Worm (Caenorhabditis elegans) whole organism, L4 larva: ENCODE data around the gene Y38F2AR.12.

Source experiments
- F10B5.3 ChIP-seq: sonication (generic microtip); optimal IDR thresholded peaks from 2 replicates; lab custom pipeline; 2016; ENCODE audit warnings: mild to moderate bottlenecking, missing genetic modification characterization, missing compliant biosample characterization
- T20F7.1 ChIP-seq: fragments of 200-800 bp; sonication (Bioruptor generic); optimal IDR thresholded peaks from 2 replicates; lab custom pipeline; 2018; ENCODE audit warnings: mild to moderate bottlenecking, missing genetic modification characterization, missing compliant biosample characterization
- T26A8.4 ChIP-seq: fragments of 200-800 bp; sonication (Bioruptor generic); IDR thresholded peaks from 2 replicates; pipeline ENCODE4 v1.3.6; 2022; ENCODE audit warnings: missing genetic modification characterization, missing compliant biosample characterization
- Y48G9A.11 ChIP-seq: fragments of 200-800 bp; sonication (Bioruptor generic); IDR thresholded peaks from 2 replicates; pipeline ENCODE4 v1.3.6; 2022; ENCODE audit warnings: missing genetic modification reagents, missing genetic modification characterization, missing compliant biosample characterization
- Y5F2A.4 ChIP-seq: fragments of 200-800 bp; sonication (Bioruptor generic); optimal IDR thresholded peaks from 2 replicates; lab custom pipeline; 2018; ENCODE audit warnings: mild to moderate bottlenecking, missing genetic modification characterization, missing compliant biosample characterization
- Y75B8A.6 ChIP-seq: fragments of 200-800 bp; sonication (Bioruptor generic); IDR thresholded peaks from 2 replicates; pipeline ENCODE4 v1.3.6; 2022; ENCODE audit warnings: missing genetic modification reagents, missing genetic modification characterization, missing compliant biosample characterization
- ZK337.2 ChIP-seq: fragments of 200-800 bp; sonication (Bioruptor generic); IDR thresholded peaks from 2 replicates; pipeline ENCODE4 v1.3.6; 2022; ENCODE audit warnings: missing genetic modification reagents, missing genetic modification characterization, missing compliant biosample characterization
- ZK546.5 ChIP-seq, 2 experiments: sonication (generic microtip); optimal IDR thresholded peaks; 2 replicates each; lab custom pipeline; 2017; ENCODE audit warnings: missing biosample characterization in 2 of 2, missing genetic modification characterization in 2 of 2
- aha-1 ChIP-seq: fragments of 150-350 bp; peaks from one replicate; lab custom pipeline; 2014; ENCODE audit warnings: missing biosample characterization, missing genetic modification characterization
- aly-2 ChIP-seq: sonication (generic microtip); optimal IDR thresholded peaks from 2 replicates; lab custom pipeline; 2018; ENCODE audit warnings: missing biosample characterization, missing genetic modification characterization
- arid-1 ChIP-seq: fragments of 200-800 bp; sonication (Bioruptor generic); conservative IDR thresholded peaks from 2 replicates; pipeline ENCODE4 v1.3.6; 2022; ENCODE audit warnings: missing genetic modification reagents, missing genetic modification characterization, missing compliant biosample characterization
- ceh-20 ChIP-seq: fragments of 200-800 bp; sonication (Bioruptor generic); IDR thresholded peaks from 2 replicates; pipeline ENCODE4 v1.3.6; 2022; ENCODE audit warnings: missing genetic modification reagents, missing genetic modification characterization, missing compliant biosample characterization
- ceh-28 ChIP-seq: fragments of 150-350 bp; optimal IDR thresholded peaks from 2 replicates; lab custom pipeline; 2014; ENCODE audit warnings: missing biosample characterization, missing genetic modification reagents, missing genetic modification characterization
- ceh-82 ChIP-seq: sonication (generic microtip); optimal IDR thresholded peaks from 2 replicates; lab custom pipeline; 2017; ENCODE audit warnings: missing biosample characterization, missing genetic modification characterization
- ces-1 ChIP-seq: fragments of 150-350 bp; sonication (generic microtip); optimal IDR thresholded peaks from 4 replicates; lab custom pipeline; 2014; ENCODE audit warnings: missing biosample characterization, missing genetic modification reagents, missing genetic modification characterization
- daf-16 ChIP-seq, 3 experiments: sonication (generic microtip); optimal IDR thresholded peaks; 2 replicates each; lab custom pipeline; 2016 to 2017; ENCODE audit warnings: missing genetic modification characterization in 3 of 3, missing genetic modification reagents in 3 of 3, mild to moderate bottlenecking in 2 of 3, missing compliant biosample characterization in 2 of 3, missing biosample characterization in 1 of 3, moderate library complexity in 1 of 3
- daf-19 ChIP-seq: fragments of 200-800 bp; sonication (Bioruptor generic); conservative IDR thresholded peaks from 2 replicates; pipeline ENCODE4 v1.3.6; 2022; ENCODE audit warnings: missing genetic modification characterization, missing compliant biosample characterization
- dmd-6 ChIP-seq: fragments of 200-800 bp; sonication (Bioruptor generic); IDR thresholded peaks from 2 replicates; pipeline ENCODE4 v1.3.6; 2022; ENCODE audit warnings: missing genetic modification reagents, missing genetic modification characterization, missing compliant biosample characterization
- dmd-8 ChIP-seq: fragments of 200-800 bp; sonication (Bioruptor generic); IDR thresholded peaks from 2 replicates; pipeline ENCODE4 v1.3.6; 2022; ENCODE audit warnings: missing genetic modification characterization, missing compliant biosample characterization
- dmd-9 ChIP-seq: fragments of 200-800 bp; sonication (Bioruptor generic); IDR thresholded peaks from 2 replicates; pipeline ENCODE4 v1.3.6; 2022; ENCODE audit warnings: missing genetic modification reagents, missing genetic modification characterization, missing compliant biosample characterization
- dve-1 ChIP-seq: sonication (generic microtip); optimal IDR thresholded peaks from 2 replicates; lab custom pipeline; 2017; ENCODE audit warnings: antibody characterized with exemption, mild to moderate bottlenecking, missing genetic modification characterization, missing compliant biosample characterization; ENCODE audit not compliant: insufficient read depth
- egl-27 ChIP-seq: sonication (generic microtip); optimal IDR thresholded peaks from 3 replicates; lab custom pipeline; 2017; ENCODE audit warnings: missing biosample characterization, missing genetic modification reagents, missing genetic modification characterization
- fos-1 ChIP-seq: fragments of 150-350 bp; optimal IDR thresholded peaks from 2 replicates; lab custom pipeline; 2014; ENCODE audit warnings: missing biosample characterization, missing genetic modification characterization
- hlh-11 ChIP-seq: fragments of 200-800 bp; sonication (Bioruptor generic); optimal IDR thresholded peaks from 2 replicates; lab custom pipeline; 2018; ENCODE audit warnings: mild to moderate bottlenecking, missing genetic modification characterization, missing compliant biosample characterization
- hlh-30 ChIP-seq: sonication (generic microtip); optimal IDR thresholded peaks from 2 replicates; lab custom pipeline; 2017; ENCODE audit warnings: antibody characterized with exemption, mild to moderate bottlenecking, missing genetic modification characterization, missing compliant biosample characterization; ENCODE audit not compliant: insufficient read depth
- lim-7 ChIP-seq: fragments of 200-800 bp; sonication (Bioruptor generic); IDR thresholded peaks from 2 replicates; pipeline ENCODE4 v1.3.6; 2022; ENCODE audit warnings: missing genetic modification characterization, missing compliant biosample characterization
- lin-29 ChIP-seq: fragments of 200-800 bp; sonication (Bioruptor generic); IDR thresholded peaks from 2 replicates; pipeline ENCODE4 v1.3.6; 2022; ENCODE audit warnings: missing genetic modification reagents, missing genetic modification characterization, missing compliant biosample characterization
- lin-39 ChIP-seq: fragments of 150-350 bp; optimal IDR thresholded peaks from 2 replicates; lab custom pipeline; 2014; ENCODE audit warnings: missing biosample characterization, missing genetic modification reagents, missing genetic modification characterization
- lsy-2 ChIP-seq, 2 experiments: fragments of 150-350 bp in 1 of 2; sonication (generic microtip) in 1 of 2; optimal IDR thresholded peaks; 2 replicates each; lab custom pipeline; 2014 to 2017; ENCODE audit warnings: missing biosample characterization in 2 of 2, missing genetic modification characterization in 2 of 2
- mes-2 ChIP-seq: sonication (generic microtip); optimal IDR thresholded peaks from 2 replicates; lab custom pipeline; 2016; ENCODE audit warnings: missing genotype, mild to moderate bottlenecking, missing genetic modification characterization, missing compliant biosample characterization; ENCODE audit not compliant: poor library complexity, severe bottlenecking
- mxl-3 ChIP-seq: fragments of 200-800 bp; sonication (Bioruptor generic); optimal IDR thresholded peaks from 2 replicates; lab custom pipeline; 2018; ENCODE audit warnings: mild to moderate bottlenecking, missing genetic modification characterization, missing compliant biosample characterization
- nhr-111 ChIP-seq: fragments of 200-800 bp; sonication (Bioruptor generic); optimal IDR thresholded peaks from 2 replicates; lab custom pipeline; 2018; ENCODE audit warnings: mild to moderate bottlenecking, missing genetic modification characterization, missing compliant biosample characterization
- nhr-237 ChIP-seq: sonication (generic microtip); optimal IDR thresholded peaks from 2 replicates; lab custom pipeline; 2017; ENCODE audit warnings: missing biosample characterization, missing genetic modification characterization
- nhr-28 ChIP-seq: fragments of 150-350 bp; optimal IDR thresholded peaks from 2 replicates; lab custom pipeline; 2014; ENCODE audit warnings: missing biosample characterization, missing genetic modification characterization
- nhr-41 ChIP-seq: fragments of 200-800 bp; sonication (Bioruptor generic); IDR thresholded peaks from 2 replicates; pipeline ENCODE4 v1.3.6; 2022; ENCODE audit warnings: missing genetic modification reagents, missing genetic modification characterization, missing compliant biosample characterization
- nhr-6 ChIP-seq: fragments of 150-350 bp; optimal IDR thresholded peaks from 2 replicates; lab custom pipeline; 2014; ENCODE audit warnings: missing biosample characterization, missing genetic modification characterization
- pha-4 ChIP-seq, 2 experiments: fragments of 150-350 bp in 1 of 2; fragments of 200-800 bp in 1 of 2; sonication (Bioruptor generic) in 1 of 2; IDR thresholded peaks in 1 of 2; optimal IDR thresholded peaks in 1 of 2; 2 replicates each; pipeline versions ENCODE4 v1.3.6 to Lab custom; 2014 to 2022; ENCODE audit warnings: missing genetic modification characterization in 2 of 2, missing genetic modification reagents in 2 of 2, missing biosample characterization in 1 of 2, missing compliant biosample characterization in 1 of 2
- php-3 ChIP-seq: fragments of 200-800 bp; sonication (Bioruptor generic); IDR thresholded peaks from 2 replicates; pipeline ENCODE4 v1.3.6; 2022; ENCODE audit warnings: missing genetic modification reagents, missing genetic modification characterization, missing compliant biosample characterization
- rbr-2 ChIP-seq: sonication (generic microtip); optimal IDR thresholded peaks from 2 replicates; lab custom pipeline; 2016; ENCODE audit warnings: missing genotype, missing genetic modification characterization, missing compliant biosample characterization
- sdz-12 ChIP-seq: fragments of 200-800 bp; sonication (Bioruptor generic); optimal IDR thresholded peaks from 2 replicates; lab custom pipeline; 2018; ENCODE audit warnings: mild to moderate bottlenecking, missing genetic modification characterization, missing compliant biosample characterization
- skn-1 ChIP-seq: fragments of 150-350 bp; optimal IDR thresholded peaks from 2 replicates; lab custom pipeline; 2014; ENCODE audit warnings: missing biosample characterization, missing genetic modification characterization
- snpc-4 ChIP-seq: fragments of 150-350 bp; optimal IDR thresholded peaks from 2 replicates; lab custom pipeline; 2014; ENCODE audit warnings: missing biosample characterization, missing genetic modification characterization
- tra-1 ChIP-seq: fragments of 200-800 bp; sonication (Bioruptor generic); IDR thresholded peaks from 2 replicates; pipeline ENCODE4 v1.3.6; 2022; ENCODE audit warnings: missing genetic modification reagents, missing genetic modification characterization, missing compliant biosample characterization
- unc-62 ChIP-seq, 3 experiments: fragments of 150-350 bp in 1 of 3; sonication (generic microtip); optimal IDR thresholded peaks in 2 of 3; peaks in 1 of 3; 1 replicate in 1 of 3; 2 replicates in 2 of 3; lab custom pipeline; 2014 to 2017; ENCODE audit warnings: missing biosample characterization in 3 of 3, missing genetic modification characterization in 3 of 3, missing genetic modification reagents in 3 of 3, missing genotype in 1 of 3
- vab-7 ChIP-seq: fragments of 200-800 bp; sonication (Bioruptor generic); IDR thresholded peaks from 2 replicates; pipeline ENCODE4 v1.3.6; 2022; ENCODE audit warnings: missing genetic modification reagents, missing genetic modification characterization, missing compliant biosample characterization
- zag-1 ChIP-seq: fragments of 150-350 bp; optimal IDR thresholded peaks from 2 replicates; lab custom pipeline; 2014; ENCODE audit warnings: missing biosample characterization, missing genetic modification characterization
- ztf-7 ChIP-seq: fragments of 150-350 bp; optimal IDR thresholded peaks from 2 replicates; lab custom pipeline; 2014; ENCODE audit warnings: missing biosample characterization, missing genetic modification characterization

The Y38F2AR.12 gene

DNA sequence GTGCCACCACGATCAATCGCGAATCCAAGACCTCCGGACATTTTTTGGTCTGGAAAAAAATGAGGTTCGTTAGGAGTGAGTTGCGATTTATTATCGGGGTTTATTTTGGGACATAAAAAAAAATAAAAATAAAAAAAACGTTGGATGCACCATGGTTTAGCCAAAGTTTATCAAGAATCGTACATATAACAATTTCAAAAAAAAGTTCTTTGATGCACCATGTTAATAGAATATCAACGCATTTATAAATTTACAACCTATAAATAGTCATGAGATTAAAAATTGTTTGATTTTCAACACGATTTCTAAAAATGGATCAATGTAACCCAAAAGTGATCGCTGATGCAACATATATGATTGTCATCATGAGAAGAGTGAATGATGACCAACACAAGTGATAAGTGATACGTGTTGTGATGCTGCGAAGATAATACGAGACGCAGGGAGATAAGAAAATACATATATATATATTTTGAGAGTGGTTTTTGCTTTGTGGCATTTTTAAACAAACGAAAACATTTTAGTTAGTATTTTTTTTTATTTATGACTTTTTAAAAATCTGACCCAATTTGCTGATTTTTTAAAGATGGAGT, at the start of gene Y38F2AR.12:
Y38F2AR.12 (minus strand) TSS at position 51 of the 593 bp plus-strand sequence.
- TF ChIP-seq T26A8.4 (GFP tag; lab: Robert Waterston, UW), result no peak
- TF ChIP-seq dmd-6 (GFP tag; lab: Robert Waterston, UW), result peak; percentile 16; the same call in 1 of the 2 replicates
- TF ChIP-seq aha-1 (tag; lab: Kevin White, UChicago), result no peak
- TF ChIP-seq nhr-6 (tag; lab: Kevin White, UChicago), result no peak
- no peak for TF ChIP-seq Y5F2A.4 (GFP tag; lab: Kevin White, UChicago)
- no peak for TF ChIP-seq Y75B8A.6 (GFP tag; lab: Robert Waterston, UW)
- peak; percentile 85 for TF ChIP-seq hlh-30 (tag; lab: Kevin White, UChicago)
- TF ChIP-seq Y48G9A.11 (GFP tag; lab: Robert Waterston, UW), result no peak
- no peak for TF ChIP-seq egl-27 (tag; lab: Kevin White, UChicago)
- no peak for TF ChIP-seq ceh-28
- TF ChIP-seq dmd-8 (GFP tag; lab: Robert Waterston, UW), result no peak
- no peak for TF ChIP-seq ces-1 (GFP tag; lab: Kevin White, UChicago)
- TF ChIP-seq nhr-28 (tag; lab: Kevin White, UChicago), result peak; percentile 19
- TF ChIP-seq mes-2 (tag; lab: Kevin White, UChicago), result no peak
- TF ChIP-seq lsy-2 (tag; optimal IDR thresholded peaks at IDR 0.05; lab: Kevin White, UChicago), result no peak
- no peak for TF ChIP-seq lim-7 (GFP tag; lab: Robert Waterston, UW)
- TF ChIP-seq pha-4 (GFP tag; IDR thresholded peaks at IDR 0.05; lab: Robert Waterston, UW), result no peak
- no peak for TF ChIP-seq pha-4 (tag; optimal IDR thresholded peaks at IDR 0.05; lab: Kevin White, UChicago)
- TF ChIP-seq nhr-237, result no peak
- peak; percentile 45 for TF ChIP-seq hlh-11
- no peak for TF ChIP-seq snpc-4
- no peak for TF ChIP-seq nhr-111 (GFP tag; lab: Kevin White, UChicago)
- TF ChIP-seq dve-1 (tag; lab: Kevin White, UChicago), result peak; percentile 54
- TF ChIP-seq lin-29 (GFP tag; lab: Robert Waterston, UW), result no peak
- no peak for TF ChIP-seq skn-1
- TF ChIP-seq php-3 (GFP tag; lab: Robert Waterston, UW), result no peak
- TF ChIP-seq sdz-12 (GFP tag; lab: Kevin White, UChicago), result no peak
- TF ChIP-seq ZK337.2 (GFP tag; lab: Robert Waterston, UW), result no peak
- no peak for TF ChIP-seq T20F7.1 (GFP tag; lab: Kevin White, UChicago)
- TF ChIP-seq aly-2 (tag; lab: Kevin White, UChicago), result no peak
- TF ChIP-seq fos-1 (tag; lab: Kevin White, UChicago), result no peak
- TF ChIP-seq daf-16 (GFP tag; optimal IDR thresholded peaks at IDR 0.05; lab: Kevin White, UChicago), result no peak
- TF ChIP-seq daf-16 (tag; optimal IDR thresholded peaks at IDR 0.05; lab: Kevin White, UChicago), result peak; percentile 53
- TF ChIP-seq ZK546.5 (tag; optimal IDR thresholded peaks at IDR 0.05; lab: Kevin White, UChicago), result no peak
- no peak for TF ChIP-seq zag-1
- no peak for TF ChIP-seq rbr-2
- TF ChIP-seq mxl-3, result no peak
- no peak for TF ChIP-seq tra-1 (GFP tag; lab: Robert Waterston, UW)
- TF ChIP-seq ceh-82 (tag; lab: Kevin White, UChicago), result no peak
- no peak for TF ChIP-seq F10B5.3 (tag; lab: Kevin White, UChicago)
- TF ChIP-seq unc-62 (GFP tag; optimal IDR thresholded peaks at IDR 0.05 in 1 of 2; lab: Kevin White, UChicago), result peak in 1 of 2 experiments; percentile 19
- no peak for TF ChIP-seq unc-62 (tag; optimal IDR thresholded peaks at IDR 0.05; lab: Kevin White, UChicago)
- no peak for TF ChIP-seq arid-1 (GFP tag; lab: Robert Waterston, UW)
- no peak for TF ChIP-seq nhr-41
- no peak for TF ChIP-seq vab-7 (GFP tag; lab: Robert Waterston, UW)
- no peak for TF ChIP-seq dmd-9 (GFP tag; lab: Robert Waterston, UW)
- no peak for TF ChIP-seq lin-39
- TF ChIP-seq ceh-20 (GFP tag; lab: Robert Waterston, UW), result no peak
- TF ChIP-seq daf-19 (GFP tag; lab: Robert Waterston, UW), result no peak
- TF ChIP-seq ztf-7, result no peak
